Worm (Caenorhabditis elegans) whole organism, mixed stage, embryonic: ENCODE data around the gene F35F10.1.

Experiments used
- blmp-1 ChIP-seq: fragments of 150-350 bp; optimal IDR thresholded peaks from 2 replicates; lab custom pipeline; 2014; ENCODE audit warnings: missing biosample characterization, missing genetic modification characterization
- ceh-43 ChIP-seq: fragments of 200-800 bp; sonication (Bioruptor generic); optimal IDR thresholded peaks from 2 replicates; lab custom pipeline; 2018; ENCODE audit warnings: mild to moderate bottlenecking, missing genetic modification characterization, moderate library complexity, missing compliant biosample characterization
- ces-1 ChIP-seq: fragments of 150-350 bp; optimal IDR thresholded peaks from 2 replicates; lab custom pipeline; 2014; ENCODE audit warnings: missing biosample characterization, missing genetic modification reagents, missing genetic modification characterization
- elt-1 ChIP-seq: sonication (generic microtip); optimal IDR thresholded peaks from 2 replicates; lab custom pipeline; 2017; ENCODE audit warnings: missing genetic modification characterization, mild to moderate bottlenecking, missing compliant biosample characterization, antibody characterized with exemption, moderate library complexity, borderline replicate concordance; ENCODE audit not compliant: insufficient read depth
- hlh-1 ChIP-seq: fragments of 150-350 bp; optimal IDR thresholded peaks from 2 replicates; lab custom pipeline; 2014; ENCODE audit warnings: missing biosample characterization, missing genetic modification reagents, missing genetic modification characterization
- lin-13 ChIP-seq: fragments of 150-350 bp; optimal IDR thresholded peaks from 2 replicates; lab custom pipeline; 2014; ENCODE audit warnings: missing biosample characterization, missing genetic modification characterization
- lsy-2 ChIP-seq: fragments of 150-350 bp; optimal IDR thresholded peaks from 2 replicates; lab custom pipeline; 2014; ENCODE audit warnings: missing biosample characterization, missing genetic modification characterization
- mep-1 ChIP-seq: fragments of 150-350 bp; optimal IDR thresholded peaks from 2 replicates; lab custom pipeline; 2017; ENCODE audit warnings: missing biosample characterization, missing genetic modification reagents, missing genetic modification characterization, inconsistent platforms
- nhr-237 ChIP-seq: fragments of 150-350 bp; optimal IDR thresholded peaks from 2 replicates; lab custom pipeline; 2014; ENCODE audit warnings: missing biosample characterization, missing genetic modification characterization
- pha-4 ChIP-seq: fragments of 150-350 bp; optimal IDR thresholded peaks from 2 replicates; lab custom pipeline; 2018; ENCODE audit warnings: missing biosample characterization, missing genetic modification reagents, missing genetic modification characterization
- unc-39 ChIP-seq: fragments of 150-350 bp; optimal IDR thresholded peaks from 2 replicates; lab custom pipeline; 2014; ENCODE audit warnings: missing biosample characterization, missing genetic modification characterization
- unc-62 ChIP-seq: fragments of 150-350 bp; optimal IDR thresholded peaks from 2 replicates; lab custom pipeline; 2014; ENCODE audit warnings: missing biosample characterization, missing genetic modification reagents, missing genetic modification characterization

DNA sequence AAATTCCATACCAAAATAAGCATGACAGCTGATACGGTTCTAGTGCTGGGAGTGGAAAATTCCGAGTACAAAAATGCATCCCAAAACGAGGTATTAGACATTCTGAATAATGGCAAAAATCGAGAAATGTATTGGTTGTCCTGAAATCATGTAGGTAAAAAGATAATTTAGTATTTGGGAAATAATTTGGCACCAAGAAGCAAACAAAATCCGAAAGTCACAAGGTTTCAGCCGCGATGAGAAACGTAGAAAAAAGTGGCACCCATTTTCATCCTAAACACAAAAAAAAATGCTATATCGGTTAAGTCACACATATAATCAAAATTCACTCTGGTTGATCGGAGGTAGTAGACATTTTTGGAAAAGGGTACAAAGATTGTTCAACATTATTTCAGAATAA lies 18.3 kb upstream of the F35F10.1 start, which contains the start of gene srx-122:
- no peak for TF ChIP-seq mep-1
- TF ChIP-seq unc-62 (GFP tag; lab: Kevin White, UChicago): no peak
- no peak for TF ChIP-seq ces-1 (GFP tag; lab: Kevin White, UChicago)
- TF ChIP-seq blmp-1 (tag; lab: Kevin White, UChicago): no peak
- TF ChIP-seq pha-4 (tag; lab: Kevin White, UChicago): no peak
- TF ChIP-seq elt-1 (tag; lab: Kevin White, UChicago): no peak
- TF ChIP-seq unc-39 (tag; lab: Kevin White, UChicago): no peak
- TF ChIP-seq lin-13: no peak
- no peak for TF ChIP-seq hlh-1 (tag; lab: Kevin White, UChicago)
- TF ChIP-seq nhr-237: no peak
- no peak for TF ChIP-seq lsy-2 (tag; lab: Kevin White, UChicago)
- TF ChIP-seq ceh-43 (GFP tag; lab: Kevin White, UChicago): no peak
